Fruit fly (Drosophila melanogaster) whole organism, embryonic: Measurements from ENCODE around the gene Nup98-96.

Source experiments
- Abd-B ChIP-seq: fragments of 200-800 bp; sonication (Bioruptor generic); optimal IDR thresholded peaks from 2 replicates; lab custom pipeline; 2018; ENCODE audit warnings: missing biosample characterization, mild to moderate bottlenecking, missing genetic modification characterization, moderate library complexity
- Atf6 ChIP-seq: fragments of 200-800 bp; sonication (Bioruptor generic); IDR thresholded peaks from 2 replicates; pipeline ENCODE4 v1.3.6; 2022; ENCODE audit warnings: missing biosample characterization, missing genetic modification characterization
- CG10321 ChIP-seq: fragments of 200-800 bp; sonication (Bioruptor generic); IDR thresholded peaks from 2 replicates; pipeline ENCODE4 v1.3.6; 2022; ENCODE audit warnings: missing biosample characterization, missing genetic modification characterization
- CG10543 ChIP-seq: fragments of 200-800 bp; sonication (Bioruptor generic); optimal IDR thresholded peaks from 3 replicates; lab custom pipeline; 2017; ENCODE audit warnings: missing biosample characterization, mild to moderate bottlenecking, missing genetic modification characterization, moderate library complexity
- CG10565 ChIP-seq: fragments of 200-800 bp; sonication (Bioruptor generic); optimal IDR thresholded peaks from 3 replicates; lab custom pipeline; 2016; ENCODE audit warnings: missing biosample characterization, mild to moderate bottlenecking, missing genetic modification characterization
- CG11085 ChIP-seq: fragments of 200-800 bp; sonication (Bioruptor generic); IDR thresholded peaks from 2 replicates; pipeline ENCODE4 v1.3.6; 2022; ENCODE audit warnings: missing biosample characterization, missing genetic modification characterization
- CG11723 ChIP-seq: fragments of 200-800 bp; sonication (Bioruptor generic); optimal IDR thresholded peaks from 2 replicates; lab custom pipeline; 2017; ENCODE audit warnings: missing biosample characterization, mild to moderate bottlenecking, missing genetic modification characterization
- CG13296 ChIP-seq: fragments of 200-800 bp; sonication (Bioruptor generic); optimal IDR thresholded peaks from 3 replicates; lab custom pipeline; 2018; ENCODE audit warnings: missing biosample characterization, mild to moderate bottlenecking, missing genetic modification characterization
- CG13894 ChIP-seq: fragments of 200-800 bp; sonication (Bioruptor generic); optimal IDR thresholded peaks from 3 replicates; lab custom pipeline; 2018; ENCODE audit warnings: missing biosample characterization, mild to moderate bottlenecking, missing genetic modification characterization, moderate library complexity
- CG14441 ChIP-seq: fragments of 200-800 bp; sonication (Bioruptor generic); IDR thresholded peaks from 2 replicates; pipeline ENCODE4 v1.3.6; 2022; ENCODE audit warnings: missing biosample characterization, missing genetic modification characterization
- CG14667 ChIP-seq: fragments of 200-800 bp; sonication (Bioruptor generic); IDR thresholded peaks from 2 replicates; pipeline ENCODE4 v1.3.6; 2022; ENCODE audit warnings: missing biosample characterization, missing genetic modification characterization
- CG1647 ChIP-seq: fragments of 200-800 bp; sonication (Bioruptor generic); optimal IDR thresholded peaks from 3 replicates; lab custom pipeline; 2016; ENCODE audit warnings: missing biosample characterization, missing genetic modification characterization
- CG17385 ChIP-seq: fragments of 200-800 bp; sonication (Bioruptor generic); optimal IDR thresholded peaks from 3 replicates; lab custom pipeline; 2018; ENCODE audit warnings: missing biosample characterization, mild to moderate bottlenecking, missing genetic modification characterization
- CG2120 ChIP-seq: fragments of 200-800 bp; sonication (Bioruptor generic); optimal IDR thresholded peaks from 3 replicates; lab custom pipeline; 2016; ENCODE audit warnings: missing biosample characterization, missing genetic modification characterization
- CG3163 ChIP-seq: fragments of 200-800 bp; sonication (Bioruptor generic); optimal IDR thresholded peaks from 3 replicates; lab custom pipeline; 2016; ENCODE audit warnings: missing biosample characterization, missing genetic modification characterization
- CG34422 ChIP-seq: fragments of 200-800 bp; sonication (Bioruptor generic); IDR thresholded peaks from 3 replicates; pipeline ENCODE4 v1.3.6; 2022; ENCODE audit warnings: missing biosample characterization, missing genetic modification characterization
- CG7372 ChIP-seq: fragments of 200-800 bp; sonication (Bioruptor generic); IDR thresholded peaks from 2 replicates; pipeline ENCODE4 v1.3.6; 2022; ENCODE audit warnings: missing biosample characterization, missing genetic modification characterization
- CG7987 ChIP-seq: fragments of 200-800 bp; sonication (Bioruptor generic); optimal IDR thresholded peaks from 2 replicates; lab custom pipeline; 2018; ENCODE audit warnings: missing biosample characterization, mild to moderate bottlenecking, missing genetic modification characterization, moderate library complexity
- CG8944 ChIP-seq: fragments of 200-800 bp; sonication (Bioruptor generic); optimal IDR thresholded peaks from 3 replicates; lab custom pipeline; 2016; ENCODE audit warnings: missing biosample characterization, missing genetic modification characterization
- CG9215 ChIP-seq: fragments of 200-800 bp; sonication (Bioruptor generic); IDR thresholded peaks from 2 replicates; pipeline ENCODE4 v1.3.6; 2022; ENCODE audit warnings: missing biosample characterization, missing genetic modification characterization
- D ChIP-seq, 2 experiments: fragments of 200-800 bp in 1 of 2; fragments of >200 bp in 1 of 2; sonication (Bioruptor generic) in 1 of 2; optimal IDR thresholded peaks; 2 replicates in 1 of 2; 3 replicates in 1 of 2; lab custom pipeline; 2017; ENCODE audit warnings: mild to moderate bottlenecking in 1 of 2, missing biosample characterization in 1 of 2, missing genetic modification characterization in 1 of 2, missing genetic modification reagents in 1 of 2
- Fer3 ChIP-seq: fragments of 200-800 bp; sonication (Bioruptor generic); optimal IDR thresholded peaks from 2 replicates; lab custom pipeline; 2018; ENCODE audit warnings: missing biosample characterization, mild to moderate bottlenecking, missing genetic modification characterization, moderate library complexity
- GATAe ChIP-seq: fragments of 200-800 bp; sonication (Bioruptor generic); conservative IDR thresholded peaks from 2 replicates; pipeline ENCODE4 v1.3.6; 2022; ENCODE audit warnings: missing biosample characterization, missing genetic modification characterization
- HHEX ChIP-seq: fragments of 200-800 bp; sonication (Bioruptor generic); optimal IDR thresholded peaks from 3 replicates; lab custom pipeline; 2017; ENCODE audit warnings: missing biosample characterization, mild to moderate bottlenecking, missing genetic modification characterization, missing genetic modification reagents
- NFAT ChIP-seq: fragments of 200-800 bp; sonication (Bioruptor generic); IDR thresholded peaks from 2 replicates; pipeline ENCODE4 v1.3.6; 2022; ENCODE audit warnings: missing biosample characterization, missing genetic modification characterization
- Pdp1 ChIP-seq, 2 experiments: fragments of 200-800 bp; sonication (Bioruptor generic); optimal IDR thresholded peaks; 3 replicates each; lab custom pipeline; 2016; ENCODE audit warnings: missing biosample characterization in 2 of 2, missing genetic modification characterization in 2 of 2, mild to moderate bottlenecking in 1 of 2, moderate library complexity in 1 of 2
- Sry-β ChIP-seq: fragments of 200-800 bp; sonication (Bioruptor generic); optimal IDR thresholded peaks from 2 replicates; lab custom pipeline; 2018; ENCODE audit warnings: missing biosample characterization, mild to moderate bottlenecking, missing genetic modification characterization, moderate library complexity
- Taf1 ChIP-seq: fragments of 200-800 bp; sonication (Bioruptor generic); IDR thresholded peaks from 2 replicates; pipeline ENCODE4 v1.3.6; 2022; ENCODE audit warnings: missing biosample characterization, missing genetic modification characterization
- Xbp1 ChIP-seq: fragments of 200-800 bp; sonication (Bioruptor generic); optimal IDR thresholded peaks from 3 replicates; lab custom pipeline; 2016; ENCODE audit warnings: missing biosample characterization, mild to moderate bottlenecking, missing genetic modification characterization
- Xrp1 ChIP-seq: fragments of 200-800 bp; sonication (Bioruptor generic); IDR thresholded peaks from 2 replicates; pipeline ENCODE4 v1.3.6; 2022; ENCODE audit warnings: missing biosample characterization, missing genetic modification characterization
- ac ChIP-seq: fragments of 200-800 bp; sonication (Bioruptor generic); optimal IDR thresholded peaks from 3 replicates; lab custom pipeline; 2017; ENCODE audit warnings: missing biosample characterization, mild to moderate bottlenecking, missing genetic modification characterization
- al ChIP-seq: fragments of 200-800 bp; sonication (Bioruptor generic); IDR thresholded peaks from 2 replicates; pipeline ENCODE4 v1.3.6; 2022; ENCODE audit warnings: missing biosample characterization, missing genetic modification characterization
- crp ChIP-seq, 2 experiments: fragments of 200-800 bp; sonication (Bioruptor generic); optimal IDR thresholded peaks; 2 replicates in 1 of 2; 3 replicates in 1 of 2; lab custom pipeline; 2017; ENCODE audit warnings: missing biosample characterization in 2 of 2, missing genetic modification characterization in 2 of 2, mild to moderate bottlenecking in 1 of 2, moderate library complexity in 1 of 2
- dan ChIP-seq: fragments of 200-800 bp; sonication (Bioruptor generic); IDR thresholded peaks from 2 replicates; pipeline ENCODE4 v1.3.6; 2022; ENCODE audit warnings: missing biosample characterization, missing genetic modification characterization
- exex ChIP-seq: fragments of 200-800 bp; sonication (Bioruptor generic); optimal IDR thresholded peaks from 4 replicates; lab custom pipeline; 2018; ENCODE audit warnings: missing biosample characterization, mild to moderate bottlenecking, missing genetic modification characterization, moderate library complexity
- gce ChIP-seq: fragments of 200-800 bp; sonication (Bioruptor generic); IDR thresholded peaks from 3 replicates; pipeline ENCODE4 v1.3.6; 2022; ENCODE audit warnings: missing biosample characterization, missing genetic modification characterization
- gro ChIP-seq: fragments of 200-800 bp; sonication (Bioruptor generic); optimal IDR thresholded peaks from 2 replicates; lab custom pipeline; 2016; ENCODE audit warnings: missing biosample characterization, missing genetic modification characterization
- ind ChIP-seq: fragments of 200-800 bp; sonication (Bioruptor generic); optimal IDR thresholded peaks from 3 replicates; lab custom pipeline; 2016; ENCODE audit warnings: missing biosample characterization, missing genetic modification characterization
- jing ChIP-seq: fragments of 200-800 bp; sonication (Bioruptor generic); optimal IDR thresholded peaks from 2 replicates; lab custom pipeline; 2018; ENCODE audit warnings: missing biosample characterization, mild to moderate bottlenecking, missing genetic modification characterization
- jumu ChIP-seq: fragments of 200-800 bp; sonication (Bioruptor generic); optimal IDR thresholded peaks from 3 replicates; lab custom pipeline; 2016; ENCODE audit warnings: missing biosample characterization, missing genetic modification characterization
- p53 ChIP-seq: fragments of 200-800 bp; sonication (Bioruptor generic); optimal IDR thresholded peaks from 2 replicates; lab custom pipeline; 2016; ENCODE audit warnings: missing biosample characterization, missing genetic modification characterization
- salm ChIP-seq: fragments of 200-800 bp; sonication (Bioruptor generic); optimal IDR thresholded peaks from 2 replicates; lab custom pipeline; 2018; ENCODE audit warnings: missing biosample characterization, mild to moderate bottlenecking, missing genetic modification characterization
- sc ChIP-seq, 3 experiments: fragments of >200 bp in 2 of 3; fragments of 200-800 bp in 1 of 3; sonication (Bioruptor generic) in 1 of 3; optimal IDR thresholded peaks; 2 replicates in 2 of 3; 3 replicates in 1 of 3; lab custom pipeline; 2017; ENCODE audit warnings: mild to moderate bottlenecking in 1 of 3, missing biosample characterization in 1 of 3, missing genetic modification characterization in 1 of 3, missing genetic modification reagents in 1 of 3
- sim ChIP-seq: fragments of 200-800 bp; sonication (Bioruptor generic); IDR thresholded peaks from 2 replicates; pipeline ENCODE4 v1.3.6; 2022; ENCODE audit warnings: missing biosample characterization, missing genetic modification characterization
- ssp ChIP-seq: fragments of 200-800 bp; sonication (Bioruptor generic); IDR thresholded peaks from 2 replicates; pipeline ENCODE4 v1.3.6; 2022; ENCODE audit warnings: missing biosample characterization, missing genetic modification characterization
- tap ChIP-seq: fragments of 200-800 bp; optimal IDR thresholded peaks from 3 replicates; lab custom pipeline; 2019; ENCODE audit warnings: missing biosample characterization, mild to moderate bottlenecking, missing genetic modification characterization, moderate library complexity
- tio ChIP-seq: fragments of 200-800 bp; sonication (Bioruptor generic); optimal IDR thresholded peaks from 2 replicates; lab custom pipeline; 2017; ENCODE audit warnings: missing biosample characterization, missing genetic modification characterization, inconsistent platforms
- trem ChIP-seq: fragments of 200-800 bp; optimal IDR thresholded peaks from 3 replicates; lab custom pipeline; 2019; ENCODE audit warnings: missing biosample characterization, mild to moderate bottlenecking, missing genetic modification characterization, moderate library complexity
- unc-4 ChIP-seq: fragments of 200-800 bp; sonication (Bioruptor generic); IDR thresholded peaks from 2 replicates; pipeline ENCODE4 v1.3.6; 2022; ENCODE audit warnings: missing biosample characterization, missing genetic modification characterization; ENCODE audit not compliant: partially characterized antibody

Gene Nup98-96

DNA sequence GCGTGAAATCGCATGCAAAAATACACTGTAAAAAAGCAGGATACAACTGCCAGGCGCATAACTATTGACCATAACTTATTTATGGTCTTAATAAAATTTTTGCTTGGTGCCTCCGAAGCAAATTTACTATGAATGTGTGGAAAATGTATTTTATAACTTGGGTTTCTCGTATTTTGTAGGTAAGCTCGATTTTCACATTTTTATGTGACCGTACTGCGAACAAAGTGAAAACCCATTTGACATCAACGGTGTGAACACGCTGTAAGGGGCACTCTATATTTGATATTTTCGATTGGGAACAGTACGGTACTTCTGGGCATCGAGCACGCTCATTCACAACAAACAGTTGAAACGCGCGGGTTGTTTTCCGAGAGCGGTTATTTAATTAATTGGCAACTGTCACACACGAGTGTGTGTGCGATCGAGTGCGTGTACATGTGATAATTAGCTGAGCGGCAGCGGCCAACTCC is at the start of gene Nup98-96, which contains the start of gene mbc (continued):
- TF ChIP-seq Taf1 (GFP tag; lab: Robert Waterston, UW), result peak; percentile 73
- TF ChIP-seq exex (tag; lab: Kevin White, UChicago), result peak; percentile 66
- TF ChIP-seq CG13894 (tag; lab: Kevin White, UChicago), result peak; percentile 80
- peak; percentile 89 for TF ChIP-seq CG1647 (GFP tag; lab: Kevin White, UChicago)
- TF ChIP-seq CG17385 (GFP tag; lab: Kevin White, UChicago), result peak; percentile 53
- TF ChIP-seq Sry-β (GFP tag; lab: Kevin White, UChicago), result peak; percentile 60
- TF ChIP-seq CG8944, result peak; percentile 93
- no peak for TF ChIP-seq ac (GFP tag; lab: Kevin White, UChicago)
- TF ChIP-seq CG13296 (GFP tag; lab: Kevin White, UChicago), result peak; percentile 45
- peak; percentile 27; the same call in 1 of the 2 replicates for TF ChIP-seq GATAe (GFP tag; lab: Robert Waterston, UW)
- TF ChIP-seq HHEX (GFP tag; lab: Kevin White, UChicago), result peak; percentile 54
- peak; percentile 93 for TF ChIP-seq Xbp1 (GFP tag; lab: Kevin White, UChicago)
- TF ChIP-seq al (GFP tag; lab: Robert Waterston, UW), result peak; percentile 76
- peak; percentile 71 for TF ChIP-seq jing (GFP tag; lab: Kevin White, UChicago)
- TF ChIP-seq p53 (GFP tag; lab: Kevin White, UChicago), result peak; percentile 91
- peak; percentile 80 for TF ChIP-seq Xrp1
- TF ChIP-seq sim (GFP tag; lab: Robert Waterston, UW), result no peak; the same call in 1 of the 2 replicates
- TF ChIP-seq D (optimal IDR thresholded peaks at IDR 0.05; lab: Kevin White, UChicago), result peak; percentile 73
- peak; percentile 61 for TF ChIP-seq D (GFP tag; optimal IDR thresholded peaks at IDR 0.05; lab: Kevin White, UChicago)
- peak; percentile 72 for TF ChIP-seq Fer3 (tag; lab: Kevin White, UChicago)
- peak; percentile 75 for TF ChIP-seq CG7987 (GFP tag; lab: Kevin White, UChicago)
- TF ChIP-seq CG10565, result peak; percentile 6
- TF ChIP-seq trem (tag; lab: Kevin White, UChicago), result peak; percentile 91
- TF ChIP-seq CG10321 (GFP tag; lab: Robert Waterston, UW), result 0 out of 2 replicates have a peak, but pooled peaks have one; percentile 9
- peak; percentile 86 for TF ChIP-seq CG34422 (GFP tag; lab: Robert Waterston, UW)
- TF ChIP-seq crp (GFP tag; optimal IDR thresholded peaks at IDR 0.05; lab: Kevin White, UChicago), result peak in 1 of 2 experiments; percentile 56
- no peak for TF ChIP-seq sc (optimal IDR thresholded peaks at IDR 0.05; lab: Kevin White, UChicago)
- TF ChIP-seq sc (GFP tag; optimal IDR thresholded peaks at IDR 0.05; lab: Kevin White, UChicago), result peak; percentile 63
- peak; percentile 63 for TF ChIP-seq salm (tag; lab: Kevin White, UChicago)
- peak; percentile 70 for TF ChIP-seq CG11723 (GFP tag; lab: Kevin White, UChicago)
- TF ChIP-seq gro (GFP tag; lab: Kevin White, UChicago), result peak; percentile 81
- TF ChIP-seq CG11085 (GFP tag; lab: Robert Waterston, UW), result peak; percentile 76
- TF ChIP-seq gce (GFP tag; lab: Robert Waterston, UW), result peak; percentile 48; the same call in 1 of the 3 replicates
- no peak for TF ChIP-seq tio
- TF ChIP-seq Abd-B, result peak; percentile 92
- peak; percentile 94 for TF ChIP-seq CG2120 (GFP tag; lab: Kevin White, UChicago)
- peak; percentile 92 for TF ChIP-seq CG14441
- peak; percentile 89 for TF ChIP-seq ind
- peak; percentile 100 for TF ChIP-seq ssp (GFP tag; lab: Robert Waterston, UW)
- TF ChIP-seq unc-4 (GFP tag; lab: Robert Waterston, UW), result no peak
- TF ChIP-seq tap (tag; lab: Kevin White, UChicago), result peak; percentile 19
- peak; percentile 67 for TF ChIP-seq NFAT (GFP tag; lab: Robert Waterston, UW)
- peak; percentile 90 to 94 for TF ChIP-seq Pdp1 (GFP tag; optimal IDR thresholded peaks at IDR 0.05; lab: Kevin White, UChicago)
- TF ChIP-seq CG3163, result peak; percentile 81
- TF ChIP-seq dan, result peak; percentile 54
- peak; percentile 94 for TF ChIP-seq jumu (GFP tag; lab: Kevin White, UChicago)
- TF ChIP-seq CG9215 (GFP tag; lab: Robert Waterston, UW), result peak; percentile 90
- peak; percentile 74 for TF ChIP-seq Atf6
- TF ChIP-seq CG7372 (GFP tag; lab: Robert Waterston, UW), result peak; percentile 82
- peak; percentile 89 for TF ChIP-seq CG10543
- peak; percentile 84 for TF ChIP-seq CG14667 (GFP tag; lab: Robert Waterston, UW)
